Worm (Caenorhabditis elegans) whole organism, L4 larva: ENCODE data around the gene nifk-1.

ENCODE experiments used
- ama-1 ChIP-seq: fragments of 150-350 bp; optimal IDR thresholded peaks from 2 replicates; lab custom pipeline; 2014; ENCODE audit warnings: inconsistent platforms, mixed read lengths
- attf-4 ChIP-seq: sonication (generic microtip); optimal IDR thresholded peaks from 3 replicates; lab custom pipeline; 2017; ENCODE audit warnings: missing biosample characterization, missing genetic modification characterization
- ceh-20 ChIP-seq: fragments of 200-800 bp; sonication (Bioruptor generic); IDR thresholded peaks from 2 replicates; pipeline ENCODE4 v1.3.6; 2022; ENCODE audit warnings: missing genetic modification reagents, missing genetic modification characterization, missing compliant biosample characterization
- dmd-6 ChIP-seq: fragments of 200-800 bp; sonication (Bioruptor generic); IDR thresholded peaks from 2 replicates; pipeline ENCODE4 v1.3.6; 2022; ENCODE audit warnings: missing genetic modification reagents, missing genetic modification characterization, missing compliant biosample characterization
- dmd-9 ChIP-seq: fragments of 200-800 bp; sonication (Bioruptor generic); IDR thresholded peaks from 2 replicates; pipeline ENCODE4 v1.3.6; 2022; ENCODE audit warnings: missing genetic modification reagents, missing genetic modification characterization, missing compliant biosample characterization
- dpl-1 ChIP-seq: fragments of 150-350 bp; optimal IDR thresholded peaks from 2 replicates; lab custom pipeline; 2014; ENCODE audit warnings: missing biosample characterization, missing genetic modification reagents, missing genetic modification characterization
- nhr-237 ChIP-seq: sonication (generic microtip); optimal IDR thresholded peaks from 2 replicates; lab custom pipeline; 2017; ENCODE audit warnings: missing biosample characterization, missing genetic modification characterization
- nhr-76 ChIP-seq: fragments of 150-350 bp; optimal IDR thresholded peaks from 2 replicates; lab custom pipeline; 2014; ENCODE audit warnings: missing biosample characterization, missing genetic modification characterization
- unc-130 ChIP-seq: sonication (generic microtip); optimal IDR thresholded peaks from 2 replicates; lab custom pipeline; 2016; ENCODE audit warnings: missing genetic modification reagents, missing genetic modification characterization, missing compliant biosample characterization
- zip-11 ChIP-seq: fragments of 200-800 bp; sonication (Bioruptor generic); IDR thresholded peaks from 2 replicates; pipeline ENCODE4 v1.3.6; 2022; ENCODE audit warnings: missing genetic modification characterization, missing compliant biosample characterization

- TF ChIP-seq ceh-20 (no peak), attf-4 (tag; lab: Kevin White, UChicago) (no peak), nhr-76 (tag; lab: Kevin White, UChicago) (no peak), ama-1 (lab: Kevin White, UChicago) (no peak), nhr-237 (tag; lab: Kevin White, UChicago) (no peak), dpl-1 (no peak), unc-130 (GFP tag; lab: Kevin White, UChicago) (no peak), zip-11 (no peak), dmd-9 (GFP tag; lab: Robert Waterston, UW) (no peak), dmd-6 (GFP tag; lab: Robert Waterston, UW) (no peak)
These were observed 40.9 kb upstream of the nifk-1 start, which contains the start of gene F17C8.9 for ce11 chrIII:4734056-4734455.
